Fruit fly (Drosophila melanogaster) whole organism: ENCODE measurements around the gene kek6.

Experiments used
- CG8478 ChIP-seq: fragments of >200 bp; optimal IDR thresholded peaks from 2 replicates; lab custom pipeline; 2018; ENCODE audit warnings: inconsistent platforms
- pan ChIP-seq: fragments of >200 bp; optimal IDR thresholded peaks from 2 replicates; lab custom pipeline; 2017
- psq ChIP-seq: fragments of >200 bp; optimal IDR thresholded peaks from 2 replicates; lab custom pipeline; 2017

DNA sequence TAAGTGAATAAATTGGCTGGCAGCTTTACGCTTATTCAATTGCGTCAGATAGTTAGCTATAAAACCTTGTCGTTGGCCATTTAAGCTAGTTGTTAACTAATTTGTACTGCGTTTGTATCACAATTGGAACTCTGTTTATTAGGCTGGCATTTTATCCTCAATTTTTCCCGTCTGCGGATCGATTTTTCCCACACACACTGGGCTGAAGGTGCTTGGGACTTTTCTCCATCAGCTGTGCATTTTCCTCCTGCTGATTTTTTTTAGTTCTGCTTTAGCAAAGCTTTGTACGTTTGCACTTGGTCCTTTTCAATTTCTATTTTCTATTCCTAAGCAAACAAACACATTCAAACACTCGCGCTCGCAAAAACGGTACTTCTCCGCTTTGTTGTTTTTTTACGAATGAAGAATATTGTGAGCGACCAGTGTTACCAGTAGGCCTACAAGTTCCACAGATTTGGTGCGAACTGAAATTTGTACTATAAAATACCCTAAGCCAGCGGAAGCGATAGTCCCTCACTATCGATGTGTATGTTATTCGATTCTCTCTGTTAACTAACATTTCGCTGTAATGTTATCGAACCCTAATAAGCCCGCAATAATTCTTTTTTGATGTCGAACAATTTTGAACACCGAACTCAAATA, 12.4 kb upstream of the kek6 start:
- no peak for TF ChIP-seq psq
- no peak for TF ChIP-seq CG8478
- TF ChIP-seq pan (lab: Kevin White, UChicago) = no peak
